Worm (Caenorhabditis elegans): ENCODE data around the gene attf-2.

attf-2 gene

DNA sequence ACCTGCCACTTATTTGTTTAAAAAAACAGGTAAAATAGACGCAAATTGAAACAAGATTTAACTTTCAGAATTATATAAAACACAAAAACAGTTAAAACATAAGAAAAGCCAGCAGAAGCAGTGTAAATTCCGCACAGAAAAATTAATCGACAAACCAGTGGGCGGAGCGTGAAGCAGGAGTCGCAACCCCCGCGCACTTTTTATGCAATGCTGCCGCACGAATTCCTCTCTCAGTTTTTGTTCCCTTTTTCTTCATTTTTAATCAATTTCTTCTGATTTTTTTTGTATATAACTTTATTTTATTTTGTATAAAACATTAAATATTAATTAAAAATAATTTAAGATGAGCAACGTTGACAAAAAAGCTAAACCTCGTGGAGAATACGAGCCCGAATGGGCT is 34.9 kb upstream of the attf-2 start, which contains the start of the genes gei-6 and krr-1 (continued):
- TF ChIP-seq lin-15B (tag; optimal IDR thresholded peaks at IDR 0.05) (peak; percentile 35), duxl-1 (tag; optimal IDR thresholded peaks at IDR 0.05; ENCODE audit: poor library complexity) (peak; percentile 28), dpl-1 (GFP tag; optimal IDR thresholded peaks at IDR 0.05) (peak; percentile 65), lin-29 (GFP tag; IDR thresholded peaks at IDR 0.05) (no peak), D1046.2 (GFP tag; IDR thresholded peaks at IDR 0.05) (no peak), hlh-30 (tag; optimal IDR thresholded peaks at IDR 0.05; ENCODE audit: insufficient read depth) (peak; percentile 11), hlh-11 (tag; optimal IDR thresholded peaks at IDR 0.05) (peak; percentile 3), pqm-1 (tag; optimal IDR thresholded peaks at IDR 0.05) (peak; percentile 13), unc-130 (GFP tag; optimal IDR thresholded peaks at IDR 0.05) (peak; percentile 6), lir-3 (tag; optimal IDR thresholded peaks at IDR 0.05) (no peak), fos-1 (tag; optimal IDR thresholded peaks at IDR 0.05) (no peak), egl-43 (GFP tag; IDR thresholded peaks at IDR 0.05) (0 out of 2 replicates have a peak, but pooled peaks have one; percentile 33), skn-1 (tag; optimal IDR thresholded peaks at IDR 0.05) (no peak), ctbp-1 (GFP tag; IDR thresholded peaks at IDR 0.05) (no peak)

DNA sequence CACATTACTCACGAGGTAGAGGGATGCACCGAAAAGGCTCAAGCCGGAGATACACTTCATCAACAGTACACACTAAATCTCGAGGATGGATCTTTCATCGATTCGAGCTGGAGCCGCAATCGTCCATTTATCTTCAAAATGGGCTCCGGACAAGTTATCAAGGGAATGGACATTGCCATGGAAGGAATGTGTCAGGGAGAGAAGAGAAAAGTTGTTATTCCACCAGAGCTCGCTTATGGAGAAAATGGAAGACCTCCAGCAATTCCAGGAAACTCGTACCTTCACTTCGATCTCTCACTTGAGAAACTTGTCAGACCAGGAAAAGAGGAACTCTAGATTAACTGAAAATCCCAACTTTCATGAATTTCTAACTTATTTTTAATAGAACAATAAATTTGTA is 30.0 kb upstream of the attf-2 start:
- TF ChIP-seq aha-1 (tag) (peak; percentile 86), dve-1 (tag; optimal IDR thresholded peaks at IDR 0.05; ENCODE audit: insufficient read depth) (no peak), duxl-1 (tag; optimal IDR thresholded peaks at IDR 0.05; ENCODE audit: poor library complexity) (no peak), zfp-2 (tag; optimal IDR thresholded peaks at IDR 0.05) (no peak), ama-1 (optimal IDR thresholded peaks at IDR 0.05) (peak; percentile 56), hif-1 (tag; optimal IDR thresholded peaks at IDR 0.05) (no peak), zip-11 (GFP tag; IDR thresholded peaks at IDR 0.05) (no peak), ZK337.2 (GFP tag; IDR thresholded peaks at IDR 0.05) (no peak)

DNA sequence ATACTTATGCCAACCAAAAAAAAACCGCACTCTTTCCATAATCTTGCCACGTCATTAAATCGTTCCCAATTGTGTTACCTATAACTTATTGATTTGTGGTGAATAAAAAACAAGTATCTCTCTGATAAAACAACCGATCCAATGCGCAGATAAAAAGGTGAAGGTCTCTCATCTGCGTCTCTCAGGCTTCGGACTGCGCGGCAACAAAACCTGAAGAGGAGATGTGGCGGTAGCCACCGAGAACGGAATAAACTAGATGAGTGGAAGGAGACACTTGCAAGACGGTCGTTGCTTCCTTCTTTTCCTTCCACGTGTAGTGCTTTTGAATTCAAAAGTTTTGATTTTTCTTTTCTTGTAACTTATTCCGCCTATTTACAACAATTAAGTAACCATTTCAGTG is 29.0 kb upstream of the attf-2 start, which contains the start of gene fkb-3:
TSS of gene fkb-3 (plus strand) at position 277 of the 400 bp plus-strand sequence.
- TF ChIP-seq nhr-28 (tag; optimal IDR thresholded peaks at IDR 0.05) (peak; percentile 20), zip-2 (tag; optimal IDR thresholded peaks at IDR 0.05) (no peak), mxl-3 (GFP tag; optimal IDR thresholded peaks at IDR 0.05) (peak; percentile 25), hif-1 (tag; optimal IDR thresholded peaks at IDR 0.05) (no peak), rbr-2 (tag; optimal IDR thresholded peaks at IDR 0.05) (no peak), dmd-8 (GFP tag; IDR thresholded peaks at IDR 0.05) (no peak), ceh-32 (tag; optimal IDR thresholded peaks at IDR 0.05; ENCODE audit: poor library complexity) (no peak), lim-7 (GFP tag; IDR thresholded peaks at IDR 0.05) (no peak), mdl-1 (tag; optimal IDR thresholded peaks at IDR 0.05) (peak in 1 of 2 experiments; percentile 48)

DNA sequence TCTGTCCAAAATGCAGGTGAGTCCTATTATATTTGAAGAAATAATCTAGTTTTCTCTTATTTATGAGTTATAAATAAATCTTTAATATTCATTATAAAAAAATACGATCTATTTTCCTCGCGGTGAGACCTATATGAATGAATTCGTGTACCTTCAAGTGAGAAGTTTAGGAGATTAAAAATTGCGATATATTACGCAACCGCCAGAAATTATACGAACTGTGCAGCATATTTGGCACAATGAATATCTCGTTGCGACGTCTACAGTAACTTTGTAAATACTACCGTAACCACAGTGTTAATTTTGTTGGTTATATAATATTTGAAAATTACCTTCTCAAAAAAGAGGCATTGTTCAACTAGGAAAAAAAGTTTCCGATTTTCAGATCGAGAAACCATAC is 28.4 kb upstream of the attf-2 start:
- TF ChIP-seq duxl-1 (tag; optimal IDR thresholded peaks at IDR 0.05; ENCODE audit: poor library complexity) (no peak), unc-62 (GFP tag; optimal IDR thresholded peaks at IDR 0.05 in 1 of 2) (peak in 1 of 2 experiments; percentile 60), unc-62 (tag; optimal IDR thresholded peaks at IDR 0.05) (no peak)

DNA sequence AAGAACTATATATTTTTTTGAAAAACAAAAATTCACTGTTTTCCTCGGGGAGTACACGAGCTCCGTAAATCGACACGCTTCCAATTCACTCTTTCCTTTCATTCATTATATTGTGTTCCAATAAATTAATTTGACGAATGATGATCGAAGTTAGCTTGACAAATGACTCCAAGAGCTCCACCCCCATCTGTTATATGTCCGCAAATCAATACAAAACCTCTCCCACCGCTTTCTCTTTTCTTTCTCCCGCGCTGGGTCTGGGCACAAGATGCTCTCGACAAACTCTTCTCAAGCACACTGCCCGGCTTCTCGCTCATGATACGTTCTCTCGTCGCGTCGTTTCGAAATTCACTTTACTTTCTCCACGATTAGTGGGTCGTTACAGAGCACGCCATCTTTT is 28.0 kb upstream of the attf-2 start, which contains the start of gene C13F10.1:
TSS of gene C13F10.1 (plus strand) at position 138 of the 400 bp plus-strand sequence.
- TF ChIP-seq ZK546.5 (tag; optimal IDR thresholded peaks at IDR 0.05): no peak
- TF ChIP-seq hlh-30 (tag; optimal IDR thresholded peaks at IDR 0.05; ENCODE audit: insufficient read depth): peak; percentile 4
- TF ChIP-seq egl-27 (tag; optimal IDR thresholded peaks at IDR 0.05): no peak
- TF ChIP-seq unc-62 (GFP tag; optimal IDR thresholded peaks at IDR 0.05 in 1 of 2): peak in 1 of 2 experiments; percentile 54
- TF ChIP-seq unc-62 (tag; optimal IDR thresholded peaks at IDR 0.05): no peak
- TF ChIP-seq mes-2 (tag; optimal IDR thresholded peaks at IDR 0.05; ENCODE audit: poor library complexity, severe bottlenecking): peak; percentile 20
- TF ChIP-seq hif-1 (tag; optimal IDR thresholded peaks at IDR 0.05): no peak

Data from whole organism, L4 larva.